Worm (Caenorhabditis elegans): Measurements from ENCODE around the gene E02C12.19.

DNA sequence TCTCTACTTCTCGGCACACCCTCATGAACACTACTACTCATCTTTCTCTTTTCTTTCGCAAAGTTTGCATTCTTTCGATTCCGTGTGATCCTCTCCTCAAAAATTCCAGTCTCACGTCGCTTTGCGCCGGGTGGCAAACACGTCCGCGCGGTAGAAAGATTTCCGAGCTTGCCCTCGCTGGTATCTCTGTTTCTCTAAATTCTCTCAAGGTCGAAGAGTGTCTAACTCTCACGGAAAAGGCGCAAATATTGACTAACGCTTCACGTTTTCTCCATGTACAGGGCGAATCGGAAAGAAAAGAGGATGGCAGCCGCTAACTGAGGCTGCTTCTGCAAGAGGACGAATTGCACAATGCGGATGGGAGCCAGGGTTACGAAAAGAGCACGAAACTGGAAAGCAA, 46.4 kb upstream of the E02C12.19 start:
- TF ChIP-seq blmp-1 (tag; optimal IDR thresholded peaks at IDR 0.05) (no peak), nhr-12 (tag; optimal IDR thresholded peaks at IDR 0.05) (no peak), ceh-8 (GFP tag; optimal IDR thresholded peaks at IDR 0.05) (no peak)

Data from whole organism, L1 larva.